Fruit fly (Drosophila melanogaster): Measurements from ENCODE around the gene Axn.

The Axn gene

dm6 chr3R:29978595-29978994 is 44.0 kb upstream of the Axn start (continued):
- 0 out of 3 replicates have a peak, but pooled peaks have one; percentile 17 for TF ChIP-seq croc (GFP tag; conservative IDR thresholded peaks at IDR 0.05)
- no peak for TF ChIP-seq pan (optimal IDR thresholded peaks at IDR 0.05)
- TF ChIP-seq pan (GFP tag; optimal IDR thresholded peaks at IDR 0.05 in 1 of 2, IDR thresholded peaks at IDR 0.05 in 1 of 2): peak in 1 of 2 experiments; percentile 40
- TF ChIP-seq ind (GFP tag; optimal IDR thresholded peaks at IDR 0.05): peak; percentile 22
- TF ChIP-seq scrt (GFP tag; optimal IDR thresholded peaks at IDR 0.05): peak; percentile 32
- TF ChIP-seq grau (tag; optimal IDR thresholded peaks at IDR 0.05): peak; percentile 45
- no peak for TF ChIP-seq E2f2 (GFP tag; IDR thresholded peaks at IDR 0.05)
- peak; percentile 20; the same call in 1 of the 2 replicates for TF ChIP-seq CG6272 (GFP tag; IDR thresholded peaks at IDR 0.05)
- no peak for TF ChIP-seq CG3065 (GFP tag; optimal IDR thresholded peaks at IDR 0.05)
- TF ChIP-seq CG17359 (tag; optimal IDR thresholded peaks at IDR 0.05): peak; percentile 59
- peak; percentile 34 for TF ChIP-seq CG15514 (GFP tag; optimal IDR thresholded peaks at IDR 0.05)
- TF ChIP-seq ara (GFP tag; IDR thresholded peaks at IDR 0.05): peak; percentile 22; the same call in 1 of the 2 replicates
- TF ChIP-seq Hand (GFP tag; optimal IDR thresholded peaks at IDR 0.05): peak; percentile 43
- TF ChIP-seq HLH3B (GFP tag; IDR thresholded peaks at IDR 0.05): peak; percentile 50; the same call in 1 of the 2 replicates
- peak; percentile 34 for TF ChIP-seq CG7556 (GFP tag; optimal IDR thresholded peaks at IDR 0.05)
- peak; percentile 56; the same call in 2 of the 3 replicates for TF ChIP-seq row (GFP tag; IDR thresholded peaks at IDR 0.05)
- peak; percentile 26 for TF ChIP-seq CG13424 (tag; optimal IDR thresholded peaks at IDR 0.05)
- peak; percentile 66 for TF ChIP-seq CG2678 (tag; optimal IDR thresholded peaks at IDR 0.05)
- TF ChIP-seq CG8290 (GFP tag; optimal IDR thresholded peaks at IDR 0.05): no peak
- peak in 1 of 2 experiments; percentile 62 for TF ChIP-seq CG8290 (tag; optimal IDR thresholded peaks at IDR 0.05)
- peak; percentile 51 for TF ChIP-seq Meics (GFP tag; optimal IDR thresholded peaks at IDR 0.05)
- TF ChIP-seq CG4360 (GFP tag; IDR thresholded peaks at IDR 0.05): no peak
- peak; percentile 4 for TF ChIP-seq Hsf (GFP tag; optimal IDR thresholded peaks at IDR 0.05)
- peak; percentile 4; the same call in 1 of the 4 replicates for TF ChIP-seq Gug (GFP tag; IDR thresholded peaks at IDR 0.05)
- peak; percentile 51; the same call in 1 of the 3 replicates for TF ChIP-seq dysf (GFP tag; IDR thresholded peaks at IDR 0.05)
- TF ChIP-seq ab (GFP tag; optimal IDR thresholded peaks at IDR 0.05): no peak
- TF ChIP-seq H2.0 (GFP tag; IDR thresholded peaks at IDR 0.05): peak; percentile 19; the same call in 1 of the 2 replicates
- TF ChIP-seq lab (GFP tag; optimal IDR thresholded peaks at IDR 0.05): peak; percentile 79
- peak; percentile 13 for TF ChIP-seq CG30403 (GFP tag; optimal IDR thresholded peaks at IDR 0.05)
- TF ChIP-seq Sox102F (GFP tag; optimal IDR thresholded peaks at IDR 0.05): peak; percentile 47
- TF ChIP-seq Rfx (GFP tag; IDR thresholded peaks at IDR 0.05): peak; percentile 51
- TF ChIP-seq NfI (GFP tag; optimal IDR thresholded peaks at IDR 0.05): peak; percentile 18
- TF ChIP-seq dmrt99B (tag; optimal IDR thresholded peaks at IDR 0.05): peak; percentile 52
- TF ChIP-seq CG9932 (GFP tag; IDR thresholded peaks at IDR 0.05): 0 out of 2 replicates have a peak, but pooled peaks have one; percentile 27
- peak; percentile 27; the same call in 1 of the 2 replicates for TF ChIP-seq CG10366 (GFP tag; IDR thresholded peaks at IDR 0.05)
- TF ChIP-seq CG1529 (GFP tag; optimal IDR thresholded peaks at IDR 0.05): no peak
- no peak for TF ChIP-seq CG10267 (tag; optimal IDR thresholded peaks at IDR 0.05)
- peak in 1 of 2 experiments; percentile 48 for TF ChIP-seq Hr51 (GFP tag; optimal IDR thresholded peaks at IDR 0.05)
- TF ChIP-seq Nf-YA (GFP tag; IDR thresholded peaks at IDR 0.05): 0 out of 2 replicates have a peak, but pooled peaks have one; percentile 36
- peak; percentile 46 for TF ChIP-seq gem (tag; optimal IDR thresholded peaks at IDR 0.05)

DNA sequence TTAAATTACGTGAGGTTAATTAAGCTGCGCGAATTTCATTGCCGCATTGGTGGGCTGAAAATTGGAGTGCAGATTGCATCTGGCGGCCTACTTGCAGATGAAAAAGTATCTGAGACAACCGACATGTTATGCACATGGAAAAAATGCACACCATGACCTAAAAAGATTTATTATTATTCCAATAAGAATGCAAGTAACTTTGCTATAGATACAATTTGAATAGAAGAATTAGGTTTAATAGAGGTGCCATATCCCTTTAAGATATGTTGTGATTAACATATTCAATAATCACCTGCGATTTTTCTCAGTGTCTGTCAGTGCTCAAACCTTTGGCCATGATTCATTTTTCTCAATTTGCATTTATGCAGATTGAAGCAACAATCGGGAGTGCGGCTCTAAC is 41.2 kb upstream of the Axn start:
- TF ChIP-seq Hr78 (GFP tag; optimal IDR thresholded peaks at IDR 0.05) (no peak), HLHmδ (GFP tag; optimal IDR thresholded peaks at IDR 0.05) (no peak), sens-2 (GFP tag; IDR thresholded peaks at IDR 0.05) (no peak), eve (GFP tag; optimal IDR thresholded peaks at IDR 0.05) (no peak), Sox102F (GFP tag; optimal IDR thresholded peaks at IDR 0.05) (peak; percentile 4), ato (GFP tag; IDR thresholded peaks at IDR 0.05; ENCODE audit: partially characterized antibody) (no peak), sens (GFP tag) (peak; percentile 7), nerfin-2 (GFP tag; IDR thresholded peaks at IDR 0.05; ENCODE audit: partially characterized antibody) (no peak), Nf-YA (GFP tag; IDR thresholded peaks at IDR 0.05) (no peak), Drgx (GFP tag; IDR thresholded peaks at IDR 0.05) (peak; percentile 59)

Data from whole organism, embryonic.